Fruit fly (Drosophila melanogaster) whole organism, adult: Measurements from ENCODE around the gene CG43448.

ENCODE experiments used
- CG11617 ChIP-seq: fragments of 200-800 bp; sonication (Bioruptor generic); optimal IDR thresholded peaks from 2 replicates; lab custom pipeline; 2017; ENCODE audit warnings: mild to moderate bottlenecking, missing biosample characterization, missing genetic modification reagents, missing genetic modification characterization
- CG12768 ChIP-seq: fragments of 200-800 bp; sonication (Bioruptor generic); optimal IDR thresholded peaks from 2 replicates; lab custom pipeline; 2017; ENCODE audit warnings: missing biosample characterization, missing genetic modification characterization, mild to moderate bottlenecking, moderate library complexity, missing genetic modification reagents
- CG14711 ChIP-seq: fragments of 200-800 bp; sonication (Bioruptor generic); optimal IDR thresholded peaks from 2 replicates; lab custom pipeline; 2018; ENCODE audit warnings: missing biosample characterization, mild to moderate bottlenecking, missing genetic modification characterization, moderate library complexity
- CG1620 ChIP-seq: fragments of 200-800 bp; sonication (Bioruptor generic); optimal IDR thresholded peaks from 2 replicates; lab custom pipeline; 2016; ENCODE audit warnings: missing biosample characterization, missing genetic modification characterization
- CG33017 ChIP-seq: fragments of 200-800 bp; sonication (Bioruptor generic); optimal IDR thresholded peaks from 2 replicates; lab custom pipeline; 2018; ENCODE audit warnings: missing biosample characterization, mild to moderate bottlenecking, missing genetic modification characterization, moderate library complexity
- CG5204 ChIP-seq: fragments of 200-800 bp; sonication (Bioruptor generic); optimal IDR thresholded peaks from 2 replicates; lab custom pipeline; 2016; ENCODE audit warnings: missing biosample characterization, missing genetic modification characterization
- CG7045 ChIP-seq: fragments of 200-800 bp; sonication (Bioruptor generic); optimal IDR thresholded peaks from 2 replicates; lab custom pipeline; 2017; ENCODE audit warnings: missing biosample characterization, mild to moderate bottlenecking, missing genetic modification characterization
- CG7101 ChIP-seq: fragments of 200-800 bp; sonication (Bioruptor generic); optimal IDR thresholded peaks from 2 replicates; lab custom pipeline; 2018; ENCODE audit warnings: missing biosample characterization, mild to moderate bottlenecking, missing genetic modification characterization, moderate library complexity
- Clk ChIP-seq: fragments of 200-800 bp; sonication (Bioruptor generic); optimal IDR thresholded peaks from 2 replicates; lab custom pipeline; 2017; ENCODE audit warnings: missing biosample characterization, missing genetic modification characterization
- Crg-1 ChIP-seq: fragments of 200-800 bp; sonication (Bioruptor generic); optimal IDR thresholded peaks from 2 replicates; lab custom pipeline; 2016; ENCODE audit warnings: missing biosample characterization, missing genetic modification characterization
- Hr96 ChIP-seq: fragments of 200-800 bp; sonication (Bioruptor generic); optimal IDR thresholded peaks from 2 replicates; lab custom pipeline; 2016; ENCODE audit warnings: missing biosample characterization, missing genetic modification characterization
- Mnt ChIP-seq: fragments of 200-800 bp; sonication (Bioruptor generic); optimal IDR thresholded peaks from 2 replicates; lab custom pipeline; 2016; ENCODE audit warnings: missing biosample characterization, mild to moderate bottlenecking, missing genetic modification characterization
- bab1 ChIP-seq: fragments of 200-800 bp; sonication (Bioruptor generic); optimal IDR thresholded peaks from 3 replicates; lab custom pipeline; 2019; ENCODE audit warnings: missing biosample characterization, mild to moderate bottlenecking, missing genetic modification characterization, moderate library complexity
- cic ChIP-seq: fragments of 200-800 bp; sonication (Bioruptor generic); optimal IDR thresholded peaks from 2 replicates; lab custom pipeline; 2017; ENCODE audit warnings: missing biosample characterization, mild to moderate bottlenecking, missing genetic modification characterization, moderate library complexity
- cnc ChIP-seq, 2 experiments: fragments of >200 bp; optimal IDR thresholded peaks; 2 replicates each; lab custom pipeline; 2017
- kay ChIP-seq: fragments of 200-800 bp; sonication (Bioruptor generic); peaks from one replicate; lab custom pipeline; 2016; ENCODE audit warnings: missing biosample characterization, missing genetic modification characterization, borderline replicate concordance
- ovo ChIP-seq: fragments of 200-800 bp; sonication (Bioruptor generic); optimal IDR thresholded peaks from 2 replicates; lab custom pipeline; 2016; ENCODE audit warnings: missing biosample characterization, missing genetic modification characterization
- pad ChIP-seq: fragments of 200-800 bp; sonication (Bioruptor generic); optimal IDR thresholded peaks from 3 replicates; lab custom pipeline; 2017; ENCODE audit warnings: missing biosample characterization, missing genetic modification characterization, mild to moderate bottlenecking, moderate library complexity, missing genetic modification reagents
- tj ChIP-seq: fragments of 200-800 bp; sonication (Bioruptor generic); optimal IDR thresholded peaks from 3 replicates; lab custom pipeline; 2017; ENCODE audit warnings: missing biosample characterization, mild to moderate bottlenecking, missing genetic modification characterization, moderate library complexity
- toe ChIP-seq: fragments of 200-800 bp; sonication (Bioruptor generic); optimal IDR thresholded peaks from 2 replicates; lab custom pipeline; 2016; ENCODE audit warnings: missing biosample characterization, missing genetic modification characterization

CG43448 gene

dm6 chr3R:30283037-30283590, 45.6 kb upstream of the CG43448 start:
- TF ChIP-seq cic = peak; percentile 61
- TF ChIP-seq CG1620 = no peak
- no peak for TF ChIP-seq CG14711 (tag; lab: Kevin White, UChicago)
- no peak for TF ChIP-seq Hr96 (GFP tag; lab: Kevin White, UChicago)
- TF ChIP-seq CG33017 (tag; lab: Kevin White, UChicago) = no peak
- TF ChIP-seq toe (GFP tag; lab: Kevin White, UChicago) = no peak
- no peak for TF ChIP-seq bab1 (GFP tag; lab: Kevin White, UChicago)
- no peak for TF ChIP-seq CG5204
- TF ChIP-seq CG7101 (tag; lab: Kevin White, UChicago) = no peak
- TF ChIP-seq tj = peak; percentile 40

dm6 chr3R:30282478-30282877, 44.9 kb upstream of the CG43448 start:
- TF ChIP-seq kay (GFP tag; lab: Kevin White, UChicago) (peak; percentile 94), pad (GFP tag; lab: Kevin White, UChicago) (peak; percentile 1), CG14711 (tag; lab: Kevin White, UChicago) (no peak), bab1 (GFP tag; lab: Kevin White, UChicago) (no peak), Clk (no peak), tj (no peak), toe (GFP tag; lab: Kevin White, UChicago) (peak; percentile 32), cic (peak; percentile 83), CG5204 (no peak), Mnt (GFP tag; lab: Kevin White, UChicago) (no peak)

- TF ChIP-seq Mnt (GFP tag; lab: Kevin White, UChicago) (no peak), CG1620 (no peak), bab1 (GFP tag; lab: Kevin White, UChicago) (peak; percentile 31), CG7101 (tag; lab: Kevin White, UChicago) (no peak), kay (GFP tag; lab: Kevin White, UChicago) (peak; percentile 58), cnc (optimal IDR thresholded peaks at IDR 0.05; lab: Kevin White, UChicago) (no peak), CG7045 (GFP tag; lab: Kevin White, UChicago) (no peak), Clk (no peak), ovo (GFP tag; lab: Kevin White, UChicago) (no peak), CG14711 (tag; lab: Kevin White, UChicago) (no peak), pad (GFP tag; lab: Kevin White, UChicago) (no peak), tj (peak; percentile 96)
These were observed 44.0 kb upstream of the CG43448 start for dm6 chr3R:30281345-30282133.

- TF ChIP-seq CG33017 (tag; lab: Kevin White, UChicago) = no peak
- peak; percentile 26 for TF ChIP-seq CG14711 (tag; lab: Kevin White, UChicago)
- peak; percentile 20 for TF ChIP-seq kay (GFP tag; lab: Kevin White, UChicago)
- TF ChIP-seq CG1620 = no peak
- TF ChIP-seq Mnt (GFP tag; lab: Kevin White, UChicago) = no peak
- no peak for TF ChIP-seq Clk
- TF ChIP-seq ovo (GFP tag; lab: Kevin White, UChicago) = no peak
- TF ChIP-seq CG7045 (GFP tag; lab: Kevin White, UChicago) = no peak
- TF ChIP-seq tj = no peak
- TF ChIP-seq CG12768 = no peak
These were observed 42.8 kb upstream of the CG43448 start for dm6 chr3R:30280312-30280711.

dm6 chr3R:30277700-30278099, 40.2 kb upstream of the CG43448 start, which contains the start of gene heca:
heca (plus strand) TSS chr3R:30277932.
- TF ChIP-seq cnc (optimal IDR thresholded peaks at IDR 0.05; lab: Kevin White, UChicago) = no peak
- peak; percentile 29 for TF ChIP-seq Mnt (GFP tag; lab: Kevin White, UChicago)
- no peak for TF ChIP-seq CG11617 (GFP tag; lab: Kevin White, UChicago)
- TF ChIP-seq CG14711 (tag; lab: Kevin White, UChicago) = no peak
- no peak for TF ChIP-seq bab1 (GFP tag; lab: Kevin White, UChicago)
- peak; percentile 71 for TF ChIP-seq pad (GFP tag; lab: Kevin White, UChicago)
- no peak for TF ChIP-seq CG5204
- peak; percentile 12 for TF ChIP-seq tj
- no peak for TF ChIP-seq CG12768

dm6 chr3R:30276482-30277282, 39.1 kb upstream of the CG43448 start:
- TF ChIP-seq cic = peak; percentile 27
- peak; percentile 46 for TF ChIP-seq ovo (GFP tag; lab: Kevin White, UChicago)
- TF ChIP-seq CG12768 = peak; percentile 21
- TF ChIP-seq tj = peak; percentile 41
- no peak for TF ChIP-seq kay (GFP tag; lab: Kevin White, UChicago)
- peak; percentile 97 for TF ChIP-seq pad (GFP tag; lab: Kevin White, UChicago)
- TF ChIP-seq CG14711 (tag; lab: Kevin White, UChicago) = peak; percentile 93
- TF ChIP-seq CG1620 = peak; percentile 45
- TF ChIP-seq Mnt (GFP tag; lab: Kevin White, UChicago) = peak; percentile 46
- no peak for TF ChIP-seq Clk
- TF ChIP-seq toe (GFP tag; lab: Kevin White, UChicago) = peak; percentile 54
- TF ChIP-seq CG33017 (tag; lab: Kevin White, UChicago) = no peak
- peak; percentile 37 for TF ChIP-seq CG7101 (tag; lab: Kevin White, UChicago)
- no peak for TF ChIP-seq cnc (optimal IDR thresholded peaks at IDR 0.05; lab: Kevin White, UChicago)
- TF ChIP-seq Hr96 (GFP tag; lab: Kevin White, UChicago) = peak; percentile 16
- TF ChIP-seq Crg-1 (GFP tag; lab: Kevin White, UChicago) = peak; percentile 6
- TF ChIP-seq bab1 (GFP tag; lab: Kevin White, UChicago) = peak; percentile 31
- peak; percentile 52 for TF ChIP-seq CG5204
- peak; percentile 46 for TF ChIP-seq CG7045 (GFP tag; lab: Kevin White, UChicago)
- TF ChIP-seq CG11617 (GFP tag; lab: Kevin White, UChicago) = peak; percentile 59
